Fruit fly (Drosophila melanogaster): Measurements from ENCODE around the gene slp1.

- TF ChIP-seq woc (GFP tag; optimal IDR thresholded peaks at IDR 0.05) (no peak), Rel (GFP tag; optimal IDR thresholded peaks at IDR 0.05) (no peak), Rel (tag; optimal IDR thresholded peaks at IDR 0.05) (no peak), usp (GFP tag; optimal IDR thresholded peaks at IDR 0.05) (no peak), Abd-B (GFP tag; optimal IDR thresholded peaks at IDR 0.05) (no peak)
Measured at dm6 chr2L:3784268-3784997, 41.0 kb upstream of the slp1 start, which contains the start of gene CG31960.

Data from whole organism, wandering third instar larva.